Fruit fly (Drosophila melanogaster) whole organism, embryonic: ENCODE measurements around the gene CG6602.

Experiments used
- Mes4 ChIP-seq: fragments of 200-800 bp; sonication (Bioruptor generic); optimal IDR thresholded peaks from 2 replicates; lab custom pipeline; 2016; ENCODE audit warnings: missing biosample characterization, missing genetic modification characterization
- hkb ChIP-seq, 2 experiments: fragments of 200-800 bp in 1 of 2; fragments of >200 bp in 1 of 2; sonication (Bioruptor generic) in 1 of 2; IDR thresholded peaks in 1 of 2; optimal IDR thresholded peaks in 1 of 2; 2 replicates each; pipeline versions ENCODE4 v1.3.6 to Lab custom; 2017 to 2022; ENCODE audit warnings: missing biosample characterization in 1 of 2, missing genetic modification characterization in 1 of 2

dm6 chr3L:6038720-6039205 lies 33.2 kb upstream of the CG6602 start, which contains the start of gene Jon65Aiv:
- TF ChIP-seq Mes4 (no peak), hkb (optimal IDR thresholded peaks at IDR 0.05; lab: Kevin White, UChicago) (no peak), hkb (GFP tag; IDR thresholded peaks at IDR 0.05; lab: Robert Waterston, UW) (no peak)
